Fruit fly (Drosophila melanogaster) whole organism, embryonic: Measurements from ENCODE around the gene Atu.

ENCODE experiments used
- CG10267 ChIP-seq: fragments of 200-800 bp; sonication (Bioruptor generic); optimal IDR thresholded peaks from 2 replicates; lab custom pipeline; 2018; ENCODE audit warnings: missing biosample characterization, mild to moderate bottlenecking, missing genetic modification characterization, moderate library complexity
- CG12299 ChIP-seq: fragments of 200-800 bp; sonication (Bioruptor generic); optimal IDR thresholded peaks from 2 replicates; lab custom pipeline; 2018; ENCODE audit warnings: missing biosample characterization, mild to moderate bottlenecking, missing genetic modification characterization
- CG12744 ChIP-seq: fragments of 200-800 bp; sonication (Bioruptor generic); optimal IDR thresholded peaks from 2 replicates; lab custom pipeline; 2016; ENCODE audit warnings: missing biosample characterization, missing genetic modification characterization
- CG7357 ChIP-seq: fragments of 200-800 bp; sonication (Bioruptor generic); IDR thresholded peaks from 3 replicates; pipeline ENCODE4 v1.3.6; 2022; ENCODE audit warnings: missing biosample characterization, missing genetic modification characterization
- Fer2 ChIP-seq: fragments of 200-800 bp; sonication (Bioruptor generic); optimal IDR thresholded peaks from 2 replicates; lab custom pipeline; 2018; ENCODE audit warnings: missing biosample characterization, mild to moderate bottlenecking, missing genetic modification characterization, moderate library complexity
- btn ChIP-seq: fragments of 200-800 bp; sonication (Bioruptor generic); optimal IDR thresholded peaks from 2 replicates; lab custom pipeline; 2016; ENCODE audit warnings: missing biosample characterization, missing genetic modification characterization
- sens-2 ChIP-seq: fragments of 200-800 bp; sonication (Bioruptor generic); IDR thresholded peaks from 2 replicates; pipeline ENCODE4 v1.3.6; 2022; ENCODE audit warnings: missing biosample characterization, missing genetic modification characterization
- tll ChIP-seq, 2 experiments: fragments of 200-800 bp in 1 of 2; fragments of >200 bp in 1 of 2; sonication (Bioruptor generic) in 1 of 2; optimal IDR thresholded peaks; 2 replicates each; lab custom pipeline; 2017 to 2019; ENCODE audit warnings: missing biosample characterization in 2 of 2, missing genetic modification characterization in 2 of 2, mild to moderate bottlenecking in 1 of 2, moderate library complexity in 1 of 2
- zen ChIP-seq: fragments of 200-800 bp; sonication (Bioruptor generic); optimal IDR thresholded peaks from 3 replicates; lab custom pipeline; 2018; ENCODE audit warnings: missing biosample characterization, mild to moderate bottlenecking, missing genetic modification characterization, moderate library complexity

- no peak for TF ChIP-seq sens-2
- TF ChIP-seq btn (GFP tag; lab: Kevin White, UChicago), result no peak
- TF ChIP-seq zen (tag; lab: Kevin White, UChicago), result no peak
- TF ChIP-seq Fer2 (tag; lab: Kevin White, UChicago), result peak; percentile 36
- TF ChIP-seq CG10267 (tag; lab: Kevin White, UChicago), result peak; percentile 5
- TF ChIP-seq CG12744 (GFP tag; lab: Kevin White, UChicago), result no peak
- TF ChIP-seq CG7357 (GFP tag; lab: Robert Waterston, UW), result no peak
- no peak for TF ChIP-seq CG12299 (tag; lab: Kevin White, UChicago)
- no peak for TF ChIP-seq tll (GFP tag; optimal IDR thresholded peaks at IDR 0.05; lab: Kevin White, UChicago)
These were observed 47.2 kb downstream of the Atu start, which contains the start of gene Wdr33 for dm6 chr3R:5660198-5660893.
